Worm (Caenorhabditis elegans): ENCODE measurements around the gene pcrg-1.

DNA sequence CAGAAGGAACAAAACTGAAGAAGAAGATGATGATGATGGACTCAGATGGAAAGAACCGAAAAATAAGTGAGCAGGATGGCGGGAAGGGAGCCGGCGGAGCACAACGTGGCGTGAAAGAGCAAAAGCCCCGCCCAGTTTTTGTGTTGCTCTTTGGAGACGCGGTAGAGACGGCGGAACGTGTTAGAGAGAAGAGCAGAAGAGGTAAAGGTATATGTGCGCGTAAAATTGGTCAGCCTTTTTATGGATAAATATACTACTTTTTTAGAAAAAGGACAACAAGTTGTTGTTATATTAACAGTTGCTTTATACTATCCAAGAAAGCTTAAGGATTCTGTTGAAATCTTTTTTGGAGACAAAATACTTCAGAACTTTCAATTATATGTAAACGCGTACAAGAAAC lies 16.7 kb downstream of the pcrg-1 start, which contains the start of gene E04F6.10:
- TF ChIP-seq W03F9.2 (tag; optimal IDR thresholded peaks at IDR 0.05) (no peak), him-1 (tag; optimal IDR thresholded peaks at IDR 0.05) (no peak), dao-5 (tag; optimal IDR thresholded peaks at IDR 0.05) (no peak)

All from whole organism, L4/young adult.